Fruit fly (Drosophila melanogaster) whole organism: Measurements from ENCODE around the gene Cpr67B.

Experiments used
- CG8478 ChIP-seq: fragments of >200 bp; optimal IDR thresholded peaks from 2 replicates; lab custom pipeline; 2018; ENCODE audit warnings: inconsistent platforms
- Dll ChIP-seq: fragments of >200 bp; optimal IDR thresholded peaks from 2 replicates; lab custom pipeline; 2017
- EcR ChIP-seq, 2 experiments: fragments of >200 bp; optimal IDR thresholded peaks; 2 replicates each; lab custom pipeline; 2017; ENCODE audit warnings: missing biosample characterization in 2 of 2, missing genetic modification characterization in 2 of 2, missing genetic modification reagents in 2 of 2
- pan ChIP-seq: fragments of >200 bp; optimal IDR thresholded peaks from 2 replicates; lab custom pipeline; 2017
- psq ChIP-seq: fragments of >200 bp; optimal IDR thresholded peaks from 2 replicates; lab custom pipeline; 2017
- usp ChIP-seq: fragments of >200 bp; optimal IDR thresholded peaks from 2 replicates; lab custom pipeline; 2017; ENCODE audit warnings: missing biosample characterization, missing genetic modification characterization, mixed read lengths

Gene Cpr67B

dm6 chr3L:9384445-9385079 is 20.0 kb upstream of the Cpr67B start:
- TF ChIP-seq psq (lab: Kevin White, UChicago), result no peak
- peak in 1 of 2 experiments; percentile 17 for TF ChIP-seq EcR (GFP tag; optimal IDR thresholded peaks at IDR 0.05; lab: Kevin White, UChicago)
- no peak for TF ChIP-seq pan (lab: Kevin White, UChicago)
- TF ChIP-seq Dll, result no peak

- TF ChIP-seq psq (lab: Kevin White, UChicago) (no peak), usp (GFP tag; lab: Kevin White, UChicago) (no peak), pan (lab: Kevin White, UChicago) (no peak), CG8478 (lab: Kevin White, UChicago) (no peak), EcR (GFP tag; optimal IDR thresholded peaks at IDR 0.05; lab: Kevin White, UChicago) (no peak), Dll (no peak)
Measured at dm6 chr3L:9391340-9391980, 13.1 kb upstream of the Cpr67B start.

- TF ChIP-seq usp (GFP tag; lab: Kevin White, UChicago) (no peak), Dll (no peak), EcR (GFP tag; optimal IDR thresholded peaks at IDR 0.05; lab: Kevin White, UChicago) (no peak), pan (lab: Kevin White, UChicago) (no peak), CG8478 (lab: Kevin White, UChicago) (no peak), psq (lab: Kevin White, UChicago) (no peak)
Measured at dm6 chr3L:9396038-9396437, 8.6 kb upstream of the Cpr67B start.

- TF ChIP-seq Dll (no peak), usp (GFP tag; lab: Kevin White, UChicago) (no peak), EcR (GFP tag; optimal IDR thresholded peaks at IDR 0.05; lab: Kevin White, UChicago) (no peak), pan (lab: Kevin White, UChicago) (no peak), CG8478 (lab: Kevin White, UChicago) (no peak), psq (lab: Kevin White, UChicago) (no peak)
Measured at dm6 chr3L:9396704-9397103, 7.9 kb upstream of the Cpr67B start.

- TF ChIP-seq pan (lab: Kevin White, UChicago) (no peak), EcR (GFP tag; optimal IDR thresholded peaks at IDR 0.05; lab: Kevin White, UChicago) (no peak), Dll (no peak), CG8478 (lab: Kevin White, UChicago) (no peak), usp (GFP tag; lab: Kevin White, UChicago) (no peak), psq (lab: Kevin White, UChicago) (no peak)
Measured at dm6 chr3L:9397156-9397555, 7.4 kb upstream of the Cpr67B start.

dm6 chr3L:9398028-9398427 is 6.6 kb upstream of the Cpr67B start:
- TF ChIP-seq psq (lab: Kevin White, UChicago), result no peak
- no peak for TF ChIP-seq CG8478 (lab: Kevin White, UChicago)
- no peak for TF ChIP-seq EcR (GFP tag; optimal IDR thresholded peaks at IDR 0.05; lab: Kevin White, UChicago)
- no peak for TF ChIP-seq Dll
- TF ChIP-seq usp (GFP tag; lab: Kevin White, UChicago), result no peak
- no peak for TF ChIP-seq pan (lab: Kevin White, UChicago)

- TF ChIP-seq usp (GFP tag; lab: Kevin White, UChicago), result no peak
- TF ChIP-seq pan (lab: Kevin White, UChicago), result no peak
- no peak for TF ChIP-seq Dll
- TF ChIP-seq CG8478 (lab: Kevin White, UChicago), result no peak
- TF ChIP-seq psq (lab: Kevin White, UChicago), result no peak
- TF ChIP-seq EcR (GFP tag; optimal IDR thresholded peaks at IDR 0.05; lab: Kevin White, UChicago), result peak in 1 of 2 experiments; percentile 56
Measured at dm6 chr3L:9398435-9398981, 6.1 kb upstream of the Cpr67B start.

dm6 chr3L:9399013-9399750 is 5.4 kb upstream of the Cpr67B start, which contains the start of gene CG4080:
TSS of gene CG4080 (minus strand) at chr3L:9399227.
- no peak for TF ChIP-seq CG8478 (lab: Kevin White, UChicago)
- TF ChIP-seq EcR (GFP tag; optimal IDR thresholded peaks at IDR 0.05; lab: Kevin White, UChicago), result no peak
- no peak for TF ChIP-seq pan (lab: Kevin White, UChicago)
- TF ChIP-seq Dll, result no peak
- TF ChIP-seq usp (GFP tag; lab: Kevin White, UChicago), result no peak
- no peak for TF ChIP-seq psq (lab: Kevin White, UChicago)

- TF ChIP-seq Dll, result no peak
- no peak for TF ChIP-seq pan (lab: Kevin White, UChicago)
- no peak for TF ChIP-seq CG8478 (lab: Kevin White, UChicago)
- TF ChIP-seq usp (GFP tag; lab: Kevin White, UChicago), result no peak
- TF ChIP-seq EcR (GFP tag; optimal IDR thresholded peaks at IDR 0.05; lab: Kevin White, UChicago), result no peak
- TF ChIP-seq psq (lab: Kevin White, UChicago), result no peak
Measured at dm6 chr3L:9399855-9400254, 4.7 kb upstream of the Cpr67B start.

dm6 chr3L:9400697-9401353 is 3.8 kb upstream of the Cpr67B start:
- TF ChIP-seq pan (lab: Kevin White, UChicago) (no peak), CG8478 (lab: Kevin White, UChicago) (no peak)
